Worm (Caenorhabditis elegans): ENCODE measurements around the gene ZK742.6.

The ZK742.6 gene

DNA sequence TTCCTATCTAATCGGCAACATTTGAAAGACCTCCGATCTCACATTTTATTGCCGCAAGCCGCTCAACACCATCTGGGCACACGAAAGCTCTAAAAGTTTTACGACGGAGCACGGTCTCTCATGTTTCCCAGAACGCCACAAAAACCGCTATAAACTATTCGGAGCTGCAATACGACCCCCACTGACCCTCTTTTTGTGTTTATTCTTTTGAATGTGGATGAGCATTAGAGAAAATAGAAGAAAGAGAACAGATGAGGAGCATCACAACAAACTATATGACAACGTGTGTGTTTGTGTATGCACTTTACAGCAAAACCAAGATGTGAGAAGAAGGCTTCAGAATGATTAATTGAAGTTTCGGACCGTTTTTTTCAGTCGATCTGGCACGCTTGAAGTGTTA lies 9.4 kb upstream of the ZK742.6 start:
- no peak for TF ChIP-seq T22C8.4 (GFP tag; IDR thresholded peaks at IDR 0.05)
- no peak for TF ChIP-seq ztf-23 (GFP tag; IDR thresholded peaks at IDR 0.05)
- no peak for TF ChIP-seq tab-1 (GFP tag; IDR thresholded peaks at IDR 0.05)
- no peak for TF ChIP-seq med-1 (GFP tag; optimal IDR thresholded peaks at IDR 0.05; ENCODE audit: insufficient read depth)
- TF ChIP-seq ztf-29 (GFP tag; IDR thresholded peaks at IDR 0.05), result no peak
- no peak for TF ChIP-seq cog-1 (tag; optimal IDR thresholded peaks at IDR 0.05)
- no peak for TF ChIP-seq klf-2 (GFP tag; conservative IDR thresholded peaks at IDR 0.05)
- TF ChIP-seq ref-1 (GFP tag; conservative IDR thresholded peaks at IDR 0.05), result no peak
- TF ChIP-seq flt-1 (GFP tag; IDR thresholded peaks at IDR 0.05), result no peak

DNA sequence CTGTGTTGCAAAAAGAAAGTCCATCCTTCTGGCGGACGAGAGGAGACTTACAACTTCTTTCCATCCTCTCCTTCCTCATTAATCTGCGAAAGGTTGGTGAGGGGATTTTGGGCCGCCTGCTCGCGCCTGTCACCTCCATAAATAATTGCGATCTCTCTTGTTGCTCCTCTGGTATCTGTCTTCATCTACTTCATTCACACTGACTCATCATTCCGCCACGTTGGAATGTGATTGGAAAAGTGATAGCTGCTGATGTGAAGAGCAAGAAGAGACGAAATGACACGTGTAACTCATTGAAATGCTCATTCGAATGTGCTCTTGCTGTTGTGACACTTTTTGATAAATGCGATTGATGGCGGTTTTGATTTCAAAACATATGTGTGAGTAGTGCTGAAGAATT lies 7.9 kb upstream of the ZK742.6 start:
- TF ChIP-seq klf-2 (GFP tag; conservative IDR thresholded peaks at IDR 0.05) (no peak), tab-1 (GFP tag; IDR thresholded peaks at IDR 0.05) (no peak), ztf-23 (GFP tag; IDR thresholded peaks at IDR 0.05) (no peak), ref-1 (GFP tag; conservative IDR thresholded peaks at IDR 0.05) (no peak), ztf-29 (GFP tag; IDR thresholded peaks at IDR 0.05) (no peak), cog-1 (tag; optimal IDR thresholded peaks at IDR 0.05) (no peak)

DNA sequence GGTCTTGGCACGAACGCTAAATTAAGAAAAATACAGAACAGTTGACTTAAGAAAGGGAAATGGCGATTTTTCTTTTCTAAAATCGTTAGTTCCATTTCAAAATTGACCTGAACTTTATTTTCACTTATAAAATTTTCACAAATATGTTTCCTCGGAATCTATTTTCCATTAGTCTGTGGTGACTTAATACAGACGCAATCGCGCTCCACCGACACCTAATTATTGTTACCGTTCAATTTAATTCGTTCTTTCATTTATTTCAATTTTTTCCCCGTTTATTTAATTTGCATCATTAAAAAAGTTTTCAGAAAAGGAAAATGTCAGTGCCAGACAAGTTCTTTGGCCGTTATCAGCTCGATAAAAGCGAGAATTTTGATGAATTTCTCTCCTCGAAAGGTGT lies 5.5 kb upstream of the ZK742.6 start, which contains the start of gene lbp-4:
lbp-4 (plus strand) TSS at position 309 of the 400 bp plus-strand sequence.
- TF ChIP-seq flt-1 (GFP tag; IDR thresholded peaks at IDR 0.05) (no peak), ref-1 (GFP tag; conservative IDR thresholded peaks at IDR 0.05) (no peak), ztf-29 (GFP tag; IDR thresholded peaks at IDR 0.05) (no peak), cog-1 (tag; optimal IDR thresholded peaks at IDR 0.05) (no peak), T22C8.4 (GFP tag; IDR thresholded peaks at IDR 0.05) (no peak), tab-1 (GFP tag; IDR thresholded peaks at IDR 0.05) (no peak), med-1 (GFP tag; optimal IDR thresholded peaks at IDR 0.05; ENCODE audit: insufficient read depth) (no peak), klf-2 (GFP tag; conservative IDR thresholded peaks at IDR 0.05) (no peak), ztf-23 (GFP tag; IDR thresholded peaks at IDR 0.05) (no peak)

DNA sequence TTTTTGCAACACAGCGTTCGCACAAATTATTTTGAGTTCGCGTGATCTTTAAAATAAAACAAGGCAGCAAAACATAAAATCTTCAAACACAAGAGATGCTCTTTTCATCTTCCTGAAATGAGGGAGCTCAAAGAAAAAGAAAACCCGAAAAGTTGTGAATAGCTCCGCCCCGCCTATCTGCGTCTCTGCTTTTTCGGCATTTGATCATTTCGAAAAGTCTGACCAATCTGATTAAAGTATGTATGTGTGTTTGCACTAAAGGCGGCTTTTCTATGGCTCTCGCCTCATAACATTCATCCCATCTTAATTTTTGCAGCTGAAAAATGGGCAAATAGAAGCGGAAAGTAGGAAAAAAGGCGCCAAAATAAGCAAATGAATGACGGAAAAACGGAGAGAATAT lies 4.8 kb upstream of the ZK742.6 start:
- no peak for TF ChIP-seq flt-1 (GFP tag; IDR thresholded peaks at IDR 0.05)
- TF ChIP-seq klf-2 (GFP tag; conservative IDR thresholded peaks at IDR 0.05), result no peak
- no peak for TF ChIP-seq T22C8.4 (GFP tag; IDR thresholded peaks at IDR 0.05)
- no peak for TF ChIP-seq ztf-29 (GFP tag; IDR thresholded peaks at IDR 0.05)
- TF ChIP-seq med-1 (GFP tag; optimal IDR thresholded peaks at IDR 0.05; ENCODE audit: insufficient read depth), result no peak
- no peak for TF ChIP-seq tab-1 (GFP tag; IDR thresholded peaks at IDR 0.05)
- TF ChIP-seq ztf-23 (GFP tag; IDR thresholded peaks at IDR 0.05), result no peak
- no peak for TF ChIP-seq ref-1 (GFP tag; conservative IDR thresholded peaks at IDR 0.05)
- no peak for TF ChIP-seq cog-1 (tag; optimal IDR thresholded peaks at IDR 0.05)

DNA sequence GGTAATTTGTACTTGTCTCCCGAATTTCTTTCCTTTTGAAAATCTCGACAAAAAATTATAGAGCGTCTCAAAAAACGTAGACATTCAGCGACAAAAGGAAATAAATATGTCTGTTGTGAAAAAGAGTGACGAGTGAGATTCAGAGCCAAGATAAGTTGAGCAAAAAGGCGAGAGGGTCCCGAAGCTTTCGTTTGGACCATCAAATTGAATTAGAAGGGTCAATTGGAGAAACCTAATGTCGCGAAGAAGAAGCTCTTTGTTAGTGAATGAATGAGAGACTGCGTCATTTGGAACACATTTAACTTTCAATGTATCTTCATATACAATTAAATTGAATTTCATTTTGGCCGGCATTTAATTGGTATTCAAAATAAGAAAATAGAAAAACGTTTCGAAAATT lies 1.7 kb upstream of the ZK742.6 start:
- TF ChIP-seq flt-1 (GFP tag; IDR thresholded peaks at IDR 0.05) (no peak), T22C8.4 (GFP tag; IDR thresholded peaks at IDR 0.05) (no peak), cog-1 (tag; optimal IDR thresholded peaks at IDR 0.05) (no peak), tab-1 (GFP tag; IDR thresholded peaks at IDR 0.05) (no peak), ztf-23 (GFP tag; IDR thresholded peaks at IDR 0.05) (no peak), ztf-29 (GFP tag; IDR thresholded peaks at IDR 0.05) (no peak)

DNA sequence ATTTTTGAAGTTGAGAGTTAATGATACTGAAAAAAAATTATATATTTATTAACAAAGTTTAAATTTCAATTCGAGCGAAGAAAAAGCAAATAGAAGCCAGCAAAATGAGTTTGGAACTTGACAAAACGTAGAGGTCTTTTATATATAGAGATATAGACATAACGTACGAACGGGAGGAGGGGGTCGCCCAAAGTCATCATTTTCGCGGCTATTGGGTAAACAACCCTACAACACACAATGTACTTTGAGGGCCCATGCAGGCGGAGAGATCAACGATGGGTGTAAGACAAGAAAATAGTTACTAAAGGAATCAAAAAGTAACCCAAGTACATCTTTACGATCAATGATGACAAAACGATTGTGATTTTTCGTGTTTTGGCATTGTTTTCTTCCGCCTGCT lies 3.0 kb downstream of the ZK742.6 start, which contains the start of gene ZK742.4:
ZK742.4 (minus strand) TSS at position 35 of the 400 bp plus-strand sequence.
- no peak for TF ChIP-seq T22C8.4 (GFP tag; IDR thresholded peaks at IDR 0.05)
- no peak for TF ChIP-seq ref-1 (GFP tag; conservative IDR thresholded peaks at IDR 0.05)
- no peak for TF ChIP-seq klf-2 (GFP tag; conservative IDR thresholded peaks at IDR 0.05)
- no peak for TF ChIP-seq flt-1 (GFP tag; IDR thresholded peaks at IDR 0.05)
- no peak for TF ChIP-seq tab-1 (GFP tag; IDR thresholded peaks at IDR 0.05)
- TF ChIP-seq cog-1 (tag; optimal IDR thresholded peaks at IDR 0.05), result no peak
- no peak for TF ChIP-seq med-1 (GFP tag; optimal IDR thresholded peaks at IDR 0.05; ENCODE audit: insufficient read depth)
- no peak for TF ChIP-seq ztf-23 (GFP tag; IDR thresholded peaks at IDR 0.05)

DNA sequence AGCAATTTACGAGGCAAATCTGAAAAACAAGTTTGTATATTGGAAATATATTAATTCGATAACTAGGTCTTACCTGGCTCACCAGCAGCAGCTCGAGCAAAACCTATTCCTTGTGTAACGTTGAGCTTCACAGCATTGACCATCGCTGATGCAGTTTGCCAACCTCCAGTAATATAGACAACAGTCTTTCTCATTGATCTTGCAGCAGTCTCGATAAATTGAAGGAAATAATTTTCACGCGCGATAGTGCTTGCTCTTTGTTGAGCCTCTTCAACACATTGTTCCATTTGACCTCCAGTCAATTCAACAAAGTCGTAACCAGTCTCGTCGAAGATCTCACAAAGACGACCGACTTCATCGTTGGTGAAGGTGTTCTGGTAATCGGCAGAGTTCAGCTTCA lies 4.2 kb downstream of the ZK742.6 start:
- TF ChIP-seq T22C8.4 (GFP tag; IDR thresholded peaks at IDR 0.05) (no peak), klf-2 (GFP tag; conservative IDR thresholded peaks at IDR 0.05) (no peak)

DNA sequence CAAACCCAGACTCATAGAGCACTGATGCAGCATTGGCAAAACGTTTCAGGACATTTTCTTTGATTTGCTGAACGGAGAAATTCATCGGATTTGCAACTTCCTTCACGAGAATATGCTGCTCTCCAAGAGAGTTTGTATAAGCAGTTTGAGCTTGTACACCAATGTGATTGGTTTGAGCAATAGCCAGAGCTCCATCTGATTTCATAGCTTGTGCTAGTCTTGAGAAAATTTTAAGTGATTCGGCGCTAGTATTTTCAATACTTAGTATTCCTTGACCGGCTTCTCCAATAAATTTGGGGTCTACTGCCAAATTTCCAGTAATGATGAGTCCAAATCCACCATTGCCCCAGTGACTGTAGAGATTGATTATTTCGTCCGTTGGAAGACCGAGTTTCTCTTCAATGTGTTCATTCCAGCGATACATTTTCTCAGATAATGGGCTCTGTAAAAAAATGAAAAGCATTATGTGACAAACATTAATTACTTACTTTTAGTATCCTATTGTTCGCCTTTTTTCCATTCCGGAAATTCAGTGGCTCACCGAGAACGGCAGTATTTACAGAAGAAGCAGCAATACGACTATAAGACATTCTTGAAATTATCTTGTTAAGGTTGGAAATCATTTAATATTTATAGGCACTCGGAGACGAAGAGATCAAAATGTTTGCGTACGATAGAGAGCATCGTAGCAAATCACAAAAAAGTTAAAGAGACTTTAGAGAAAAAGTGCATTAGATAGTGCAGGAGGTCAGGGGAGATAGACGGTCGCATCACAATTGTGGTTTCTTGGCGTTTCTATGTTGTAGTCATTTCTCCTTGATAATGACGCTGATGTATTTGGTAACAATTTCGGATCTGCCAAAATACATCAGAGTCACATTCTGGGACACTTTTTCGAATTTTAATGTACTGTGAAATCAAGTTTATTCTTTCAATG lies 5.2 kb downstream of the ZK742.6 start, which contains the start of gene ZK742.3:
ZK742.3 (minus strand) TSS at position 593 of the 937 bp plus-strand sequence.
- TF ChIP-seq cog-1 (tag; optimal IDR thresholded peaks at IDR 0.05), result no peak
- no peak for TF ChIP-seq tab-1 (GFP tag; IDR thresholded peaks at IDR 0.05)
- no peak for TF ChIP-seq ztf-29 (GFP tag; IDR thresholded peaks at IDR 0.05)
- TF ChIP-seq flt-1 (GFP tag; IDR thresholded peaks at IDR 0.05), result no peak
- TF ChIP-seq med-1 (GFP tag; optimal IDR thresholded peaks at IDR 0.05; ENCODE audit: insufficient read depth), result no peak
- TF ChIP-seq ref-1 (GFP tag; conservative IDR thresholded peaks at IDR 0.05), result no peak
- no peak for TF ChIP-seq klf-2 (GFP tag; conservative IDR thresholded peaks at IDR 0.05)
- TF ChIP-seq T22C8.4 (GFP tag; IDR thresholded peaks at IDR 0.05), result no peak
- no peak for TF ChIP-seq ztf-23 (GFP tag; IDR thresholded peaks at IDR 0.05)

DNA sequence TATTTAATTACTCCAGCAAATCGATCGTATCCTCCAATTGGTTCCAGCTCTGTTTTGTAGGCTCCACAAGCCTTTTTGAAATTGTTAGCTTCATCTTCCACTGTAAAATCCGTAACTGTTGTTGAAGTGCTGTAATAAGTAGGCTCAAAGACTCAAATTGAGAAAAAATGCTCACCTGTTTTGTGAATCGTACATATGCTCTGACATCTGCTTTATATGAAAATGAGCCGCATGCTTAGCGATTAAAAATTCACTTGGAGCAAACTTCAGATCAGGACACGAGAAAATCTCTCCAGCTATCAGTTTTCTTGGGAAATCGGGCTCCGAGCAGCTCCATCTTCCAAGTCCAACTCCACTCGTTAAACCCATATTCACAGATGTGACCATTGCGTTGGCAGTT lies 6.3 kb downstream of the ZK742.6 start:
- TF ChIP-seq cog-1 (tag; optimal IDR thresholded peaks at IDR 0.05) (no peak), T22C8.4 (GFP tag; IDR thresholded peaks at IDR 0.05) (no peak), ztf-23 (GFP tag; IDR thresholded peaks at IDR 0.05) (no peak), ref-1 (GFP tag; conservative IDR thresholded peaks at IDR 0.05) (no peak), med-1 (GFP tag; optimal IDR thresholded peaks at IDR 0.05; ENCODE audit: insufficient read depth) (no peak), flt-1 (GFP tag; IDR thresholded peaks at IDR 0.05) (no peak), ztf-29 (GFP tag; IDR thresholded peaks at IDR 0.05) (no peak), klf-2 (GFP tag; conservative IDR thresholded peaks at IDR 0.05) (no peak), tab-1 (GFP tag; IDR thresholded peaks at IDR 0.05) (no peak)

DNA sequence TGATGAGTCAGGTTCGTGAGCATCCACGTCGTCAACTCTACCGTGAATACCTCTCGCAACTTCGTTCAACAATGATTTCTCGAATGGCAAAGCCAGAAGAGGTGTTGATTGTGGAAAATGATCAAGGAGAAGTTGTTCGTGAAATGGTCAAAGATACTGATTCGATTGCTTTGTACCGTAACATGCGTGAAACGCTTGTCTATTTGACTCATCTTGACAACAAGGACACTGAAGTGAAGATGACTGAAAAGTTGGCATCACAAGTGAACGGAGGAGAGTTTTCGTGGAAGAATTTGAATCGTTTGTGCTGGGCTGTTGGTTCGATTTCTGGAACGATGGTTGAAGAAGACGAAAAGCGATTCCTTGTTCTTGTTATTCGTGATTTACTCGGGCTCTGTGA lies 8.1 kb downstream of the ZK742.6 start:
- TF ChIP-seq tab-1 (GFP tag; IDR thresholded peaks at IDR 0.05), result no peak
- TF ChIP-seq ztf-23 (GFP tag; IDR thresholded peaks at IDR 0.05), result no peak
- no peak for TF ChIP-seq med-1 (GFP tag; optimal IDR thresholded peaks at IDR 0.05; ENCODE audit: insufficient read depth)
- no peak for TF ChIP-seq klf-2 (GFP tag; conservative IDR thresholded peaks at IDR 0.05)
- no peak for TF ChIP-seq ref-1 (GFP tag; conservative IDR thresholded peaks at IDR 0.05)
- TF ChIP-seq cog-1 (tag; optimal IDR thresholded peaks at IDR 0.05), result no peak
- no peak for TF ChIP-seq T22C8.4 (GFP tag; IDR thresholded peaks at IDR 0.05)
- no peak for TF ChIP-seq flt-1 (GFP tag; IDR thresholded peaks at IDR 0.05)
- no peak for TF ChIP-seq ztf-29 (GFP tag; IDR thresholded peaks at IDR 0.05)
